Worm (Caenorhabditis elegans) whole organism, midembryonic: ENCODE data around the gene nhr-163.

Experiments used
- cog-1 ChIP-seq: sonication (generic microtip); optimal IDR thresholded peaks from 2 replicates; lab custom pipeline; 2016; ENCODE audit warnings: missing genetic modification characterization, missing compliant biosample characterization
- klf-2 ChIP-seq: fragments of 200-800 bp; sonication (Bioruptor generic); conservative IDR thresholded peaks from 2 replicates; pipeline ENCODE4 v1.3.6; 2022; ENCODE audit warnings: missing genetic modification reagents, missing genetic modification characterization, missing compliant biosample characterization
- med-1 ChIP-seq: sonication (generic microtip); optimal IDR thresholded peaks from 2 replicates; lab custom pipeline; 2017; ENCODE audit warnings: missing genetic modification characterization, mild to moderate bottlenecking, missing compliant biosample characterization, antibody characterized with exemption, missing genetic modification reagents; ENCODE audit not compliant: insufficient read depth
- ref-1 ChIP-seq: fragments of 200-800 bp; sonication (Bioruptor generic); conservative IDR thresholded peaks from 2 replicates; pipeline ENCODE4 v1.3.6; 2022; ENCODE audit warnings: missing genetic modification reagents, missing genetic modification characterization, missing compliant biosample characterization
- ztf-23 ChIP-seq: fragments of 200-800 bp; sonication (Bioruptor generic); IDR thresholded peaks from 2 replicates; pipeline ENCODE4 v1.3.6; 2022; ENCODE audit warnings: missing genetic modification reagents, missing genetic modification characterization, missing compliant biosample characterization
- ztf-29 ChIP-seq: fragments of 200-800 bp; sonication (Bioruptor generic); IDR thresholded peaks from 2 replicates; pipeline ENCODE4 v1.3.6; 2022; ENCODE audit warnings: missing genetic modification reagents, missing genetic modification characterization, missing compliant biosample characterization

- TF ChIP-seq cog-1 (tag; lab: Kevin White, UChicago) = no peak
- TF ChIP-seq ztf-23 (GFP tag; lab: Robert Waterston, UW) = no peak
- no peak for TF ChIP-seq med-1
- no peak for TF ChIP-seq klf-2 (GFP tag; lab: Robert Waterston, UW)
- TF ChIP-seq ztf-29 (GFP tag; lab: Robert Waterston, UW) = no peak
- TF ChIP-seq ref-1 (GFP tag; lab: Robert Waterston, UW) = no peak
Measured at ce11 chrV:6998303-6998884, 12.6 kb upstream of the nhr-163 start, which contains the start of gene nhr-42.
